Worm (Caenorhabditis elegans) whole organism, L3 larva: ENCODE results near the gene ham-3.

ENCODE experiments used
- daf-12 ChIP-seq: fragments of 150-350 bp; optimal IDR thresholded peaks from 2 replicates; lab custom pipeline; 2014; ENCODE audit warnings: missing biosample characterization, missing genetic modification reagents, missing genetic modification characterization
- nfya-1 ChIP-seq: sonication (generic microtip); optimal IDR thresholded peaks from 2 replicates; lab custom pipeline; 2017; ENCODE audit warnings: missing genetic modification characterization, mild to moderate bottlenecking, missing compliant biosample characterization, antibody characterized with exemption, moderate library complexity; ENCODE audit not compliant: insufficient read depth
- nhr-237 ChIP-seq: fragments of 150-350 bp; optimal IDR thresholded peaks from 2 replicates; lab custom pipeline; 2014; ENCODE audit warnings: missing biosample characterization, missing genetic modification characterization
- skn-1 ChIP-seq: fragments of 150-350 bp; optimal IDR thresholded peaks from 2 replicates; lab custom pipeline; 2014; ENCODE audit warnings: missing biosample characterization, missing genetic modification characterization

- TF ChIP-seq skn-1 (tag; lab: Kevin White, UChicago) (no peak), nhr-237 (tag; lab: Kevin White, UChicago) (no peak), daf-12 (no peak), nfya-1 (tag; lab: Kevin White, UChicago) (no peak)
Observed at ce11 chrIII:10085103-10085502, 35.5 kb upstream of the ham-3 start, which contains the start of gene T16H12.13.
